Fruit fly (Drosophila melanogaster): ENCODE data around the gene CG42376.

CG42376 gene

dm6 chrX:279097-279727 is 24.5 kb downstream of the CG42376 start, which contains the start of the genes CG3777 and ewg:
Gene CG3777 (plus strand): TSS chrX:279703.
Gene ewg (minus strand): TSS chrX:279718.
- TF ChIP-seq CG14711 (tag; optimal IDR thresholded peaks at IDR 0.05): no peak
- TF ChIP-seq Hr96 (GFP tag; optimal IDR thresholded peaks at IDR 0.05): no peak
- TF ChIP-seq CG7045 (GFP tag; optimal IDR thresholded peaks at IDR 0.05): no peak
- TF ChIP-seq CG5204 (GFP tag; optimal IDR thresholded peaks at IDR 0.05): no peak
- no peak for TF ChIP-seq CG12768 (GFP tag; optimal IDR thresholded peaks at IDR 0.05)
- no peak for TF ChIP-seq toe (GFP tag; optimal IDR thresholded peaks at IDR 0.05)
- no peak for TF ChIP-seq CG11617 (GFP tag; optimal IDR thresholded peaks at IDR 0.05)
- TF ChIP-seq CG1620 (GFP tag; optimal IDR thresholded peaks at IDR 0.05): no peak
- no peak for TF ChIP-seq cnc (optimal IDR thresholded peaks at IDR 0.05)
- TF ChIP-seq Crg-1 (GFP tag; optimal IDR thresholded peaks at IDR 0.05): no peak
- peak; percentile 43 for TF ChIP-seq ovo (GFP tag; optimal IDR thresholded peaks at IDR 0.05)
- TF ChIP-seq cic (GFP tag; optimal IDR thresholded peaks at IDR 0.05): no peak
- peak; percentile 13 for TF ChIP-seq CG7101 (tag; optimal IDR thresholded peaks at IDR 0.05)
- no peak for TF ChIP-seq CG33017 (tag; optimal IDR thresholded peaks at IDR 0.05)
- TF ChIP-seq Mnt (GFP tag; optimal IDR thresholded peaks at IDR 0.05): peak; percentile 15
- TF ChIP-seq pad (GFP tag; optimal IDR thresholded peaks at IDR 0.05): peak; percentile 87
- no peak for TF ChIP-seq tj (GFP tag; optimal IDR thresholded peaks at IDR 0.05)
- TF ChIP-seq kay (GFP tag; ENCODE audit: borderline replicate concordance): no peak
- TF ChIP-seq Clk (GFP tag; optimal IDR thresholded peaks at IDR 0.05): no peak
- TF ChIP-seq bab1 (GFP tag; optimal IDR thresholded peaks at IDR 0.05): peak; percentile 70

- TF ChIP-seq Hr96 (GFP tag; optimal IDR thresholded peaks at IDR 0.05) (no peak), Clk (GFP tag; optimal IDR thresholded peaks at IDR 0.05) (no peak), CG7101 (tag; optimal IDR thresholded peaks at IDR 0.05) (no peak), pad (GFP tag; optimal IDR thresholded peaks at IDR 0.05) (no peak), CG7045 (GFP tag; optimal IDR thresholded peaks at IDR 0.05) (no peak), Crg-1 (GFP tag; optimal IDR thresholded peaks at IDR 0.05) (no peak), tj (GFP tag; optimal IDR thresholded peaks at IDR 0.05) (no peak), bab1 (GFP tag; optimal IDR thresholded peaks at IDR 0.05) (no peak), kay (GFP tag; ENCODE audit: borderline replicate concordance) (no peak), CG11617 (GFP tag; optimal IDR thresholded peaks at IDR 0.05) (no peak), Mnt (GFP tag; optimal IDR thresholded peaks at IDR 0.05) (no peak), cnc (optimal IDR thresholded peaks at IDR 0.05) (no peak)
These were observed 38.6 kb downstream of the CG42376 start for dm6 chrX:293254-293653.

DNA sequence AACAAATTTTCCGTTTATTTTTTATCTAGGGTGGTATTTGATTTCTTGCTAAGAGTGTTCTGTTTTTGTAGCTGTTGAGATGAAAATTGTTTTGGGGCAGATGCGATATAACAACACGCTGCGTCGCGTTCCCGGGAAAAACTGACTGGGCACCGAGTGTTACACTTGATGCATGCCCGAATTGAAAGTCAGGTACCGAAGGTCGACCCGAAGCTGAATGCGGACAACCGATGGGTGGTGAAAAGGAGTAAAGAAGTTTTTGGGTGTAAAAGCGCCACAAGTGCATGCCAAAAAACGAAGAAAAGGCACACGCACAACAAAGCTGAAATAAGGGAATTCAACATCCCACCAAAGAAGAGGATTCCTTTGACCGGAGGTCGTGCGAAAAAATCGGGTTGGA is 40.2 kb downstream of the CG42376 start, which contains the start of gene CG13375:
CG13375 (minus strand) TSS at position 124 of the 400 bp plus-strand sequence.
- TF ChIP-seq Crg-1 (GFP tag; optimal IDR thresholded peaks at IDR 0.05) (no peak), CG12768 (GFP tag; optimal IDR thresholded peaks at IDR 0.05) (no peak), Clk (GFP tag; optimal IDR thresholded peaks at IDR 0.05) (no peak), ovo (GFP tag; optimal IDR thresholded peaks at IDR 0.05) (no peak)

All from whole organism, adult.